Fruit fly (Drosophila melanogaster) whole organism, embryonic: ENCODE data around the gene Pp2A-29B.

Source experiments
- CG10959 ChIP-seq: fragments of 200-800 bp; sonication (Bioruptor generic); IDR thresholded peaks from 2 replicates; pipeline ENCODE4 v1.3.6; 2022; ENCODE audit warnings: missing biosample characterization, missing genetic modification characterization
- CG12769 ChIP-seq: fragments of 200-800 bp; sonication (Bioruptor generic); optimal IDR thresholded peaks from 2 replicates; lab custom pipeline; 2019; ENCODE audit warnings: missing biosample characterization, mild to moderate bottlenecking, missing genetic modification characterization, moderate library complexity
- CG16779 ChIP-seq: fragments of 200-800 bp; sonication (Bioruptor generic); IDR thresholded peaks from 2 replicates; pipeline ENCODE4 v1.3.6; 2022; ENCODE audit warnings: missing biosample characterization, missing genetic modification characterization
- CG17912 ChIP-seq: fragments of 200-800 bp; sonication (Bioruptor generic); optimal IDR thresholded peaks from 2 replicates; lab custom pipeline; 2018; ENCODE audit warnings: missing biosample characterization, mild to moderate bottlenecking, missing genetic modification characterization
- CG3838 ChIP-seq: fragments of 200-800 bp; sonication (Bioruptor generic); optimal IDR thresholded peaks from 3 replicates; lab custom pipeline; 2016; ENCODE audit warnings: missing biosample characterization, missing genetic modification characterization
- Dll ChIP-seq: fragments of 200-800 bp; sonication (Bioruptor generic); IDR thresholded peaks from 4 replicates; pipeline ENCODE4 v1.3.6; 2022; ENCODE audit warnings: missing biosample characterization, missing genetic modification characterization; ENCODE audit not compliant: partially characterized antibody
- br ChIP-seq: fragments of >200 bp; optimal IDR thresholded peaks from 2 replicates; lab custom pipeline; 2017
- disco-r ChIP-seq: fragments of 200-800 bp; sonication (Bioruptor generic); optimal IDR thresholded peaks from 2 replicates; lab custom pipeline; 2016; ENCODE audit warnings: missing biosample characterization, missing genetic modification characterization
- fd3F ChIP-seq: fragments of 200-800 bp; sonication (Bioruptor generic); optimal IDR thresholded peaks from 2 replicates; lab custom pipeline; 2018; ENCODE audit warnings: missing biosample characterization, mild to moderate bottlenecking, missing genetic modification characterization, moderate library complexity
- h ChIP-seq: fragments of >200 bp; optimal IDR thresholded peaks from 2 replicates; lab custom pipeline; 2017
- nerfin-1 ChIP-seq: fragments of 200-800 bp; sonication (Bioruptor generic); optimal IDR thresholded peaks from 3 replicates; lab custom pipeline; 2019; ENCODE audit warnings: missing biosample characterization, mild to moderate bottlenecking, missing genetic modification characterization, moderate library complexity
- peb ChIP-seq: fragments of 200-800 bp; sonication (Bioruptor generic); IDR thresholded peaks from 2 replicates; pipeline ENCODE4 v1.3.6; 2022; ENCODE audit warnings: missing biosample characterization, missing genetic modification characterization
- repo ChIP-seq: fragments of 200-800 bp; sonication (Bioruptor generic); optimal IDR thresholded peaks from 2 replicates; lab custom pipeline; 2016; ENCODE audit warnings: missing biosample characterization, missing genetic modification characterization
- ro ChIP-seq: fragments of 200-800 bp; sonication (Bioruptor generic); IDR thresholded peaks from 2 replicates; pipeline ENCODE4 v1.3.6; 2022; ENCODE audit warnings: missing biosample characterization, missing genetic modification characterization

DNA sequence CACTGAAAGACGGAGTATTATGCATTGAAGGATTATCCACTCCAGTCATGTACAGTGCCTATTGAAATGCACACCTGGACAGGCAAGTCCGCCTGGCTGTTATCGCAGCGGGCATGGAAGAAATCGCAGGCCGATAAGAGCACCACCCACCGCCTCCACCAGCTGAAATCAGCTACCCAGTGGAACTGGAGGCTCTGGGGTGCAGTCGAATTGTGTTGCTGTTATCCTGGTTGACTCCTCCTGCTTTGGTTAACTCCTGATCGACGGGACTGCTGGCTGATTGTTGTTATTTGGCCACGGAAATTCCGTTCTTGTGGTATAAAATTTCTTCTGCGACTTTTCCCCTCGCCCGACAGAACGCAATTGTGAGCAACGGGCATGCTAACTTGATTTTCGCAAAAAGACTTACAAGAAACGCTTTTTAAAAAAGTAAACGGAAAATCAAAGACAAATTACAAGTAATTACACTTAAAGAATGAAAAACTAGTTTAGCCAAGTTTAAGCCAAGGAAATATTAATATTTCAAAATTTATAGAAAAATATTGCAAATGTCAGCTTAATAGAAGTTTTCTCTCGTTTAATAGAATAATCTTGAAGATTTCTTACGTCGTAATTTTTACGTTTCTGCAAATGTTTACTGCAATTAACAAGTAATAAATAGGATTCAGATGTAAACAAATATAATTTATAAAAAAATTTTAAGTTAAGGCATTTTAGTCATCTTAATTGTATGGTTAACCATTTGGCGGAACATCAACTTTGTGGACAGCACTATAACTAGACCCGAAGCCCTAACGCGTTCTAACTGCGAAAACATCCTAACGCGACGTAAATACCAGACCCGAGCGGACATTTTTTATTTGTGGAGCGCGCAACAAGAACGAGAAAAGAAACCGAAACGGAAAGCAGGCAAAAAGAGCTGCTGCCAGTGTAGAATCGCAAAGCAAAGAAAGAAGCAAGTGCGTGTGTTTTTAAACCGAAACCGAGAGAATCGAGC lies 49.3 kb downstream of the Pp2A-29B start, which contains the start of the genes CG13398 and Akap200:
- TF ChIP-seq nerfin-1 (tag; lab: Kevin White, UChicago) = no peak
- TF ChIP-seq CG17912 (GFP tag; lab: Kevin White, UChicago) = peak; percentile 24
- TF ChIP-seq h (lab: Kevin White, UChicago) = no peak
- no peak for TF ChIP-seq Dll (GFP tag; lab: Robert Waterston, UW)
- TF ChIP-seq ro (GFP tag; lab: Robert Waterston, UW) = no peak
- no peak for TF ChIP-seq CG12769
- TF ChIP-seq disco-r (GFP tag; lab: Kevin White, UChicago) = no peak
- TF ChIP-seq br (lab: Kevin White, UChicago) = no peak
- peak; percentile 5 for TF ChIP-seq fd3F (GFP tag; lab: Kevin White, UChicago)
- no peak for TF ChIP-seq CG16779 (GFP tag; lab: Robert Waterston, UW)
- TF ChIP-seq peb (GFP tag; lab: Robert Waterston, UW) = no peak
- TF ChIP-seq repo (GFP tag; lab: Kevin White, UChicago) = no peak
- TF ChIP-seq CG10959 = no peak
- TF ChIP-seq CG3838 = no peak
